Fruit fly (Drosophila melanogaster): Measurements from ENCODE around the gene CheA75a.

DNA sequence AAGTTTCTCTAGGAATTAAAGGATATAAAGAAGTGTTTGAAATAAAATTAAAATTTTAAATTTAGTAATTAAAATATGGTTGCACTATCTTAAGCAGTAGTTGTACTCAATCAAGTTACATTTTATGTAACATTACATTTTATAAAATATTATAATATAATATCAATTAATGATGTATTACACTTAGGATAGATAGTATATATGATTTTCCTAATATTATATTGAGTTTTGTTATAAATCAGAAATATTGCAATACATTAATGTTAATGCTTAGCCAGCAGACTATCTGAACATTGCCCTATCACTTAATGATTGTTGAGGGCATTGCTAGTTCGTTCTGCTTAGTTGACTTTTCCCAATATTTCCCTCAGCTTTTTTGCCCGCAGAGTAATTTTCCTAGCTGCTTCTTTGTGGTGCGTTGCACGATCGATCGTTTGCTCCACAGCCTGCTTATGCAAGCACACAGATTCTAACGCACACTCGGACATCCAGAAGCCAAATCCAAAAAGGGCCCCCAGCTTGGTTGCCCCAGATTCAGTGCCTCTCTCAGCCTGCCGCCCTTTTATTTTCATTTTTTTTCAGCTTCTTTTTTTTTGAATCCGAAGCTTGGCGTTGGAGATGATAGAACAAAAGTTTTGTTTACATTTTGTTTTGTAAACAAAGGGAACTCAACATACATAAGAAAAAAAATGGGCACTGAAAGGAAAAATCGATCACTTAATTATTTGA, 25.0 kb upstream of the CheA75a start:
- no peak for TF ChIP-seq brk (GFP tag; optimal IDR thresholded peaks at IDR 0.05)
- no peak for TF ChIP-seq pan (optimal IDR thresholded peaks at IDR 0.05)
- no peak for TF ChIP-seq OdsH (GFP tag; optimal IDR thresholded peaks at IDR 0.05)
- no peak for TF ChIP-seq br (GFP tag; optimal IDR thresholded peaks at IDR 0.05)
- no peak for TF ChIP-seq N (GFP tag; optimal IDR thresholded peaks at IDR 0.05)
- TF ChIP-seq dmrt93B (GFP tag; optimal IDR thresholded peaks at IDR 0.05), result no peak
- TF ChIP-seq psq (GFP tag; optimal IDR thresholded peaks at IDR 0.05), result no peak
- no peak for TF ChIP-seq Rel (GFP tag; optimal IDR thresholded peaks at IDR 0.05)
- TF ChIP-seq Rel (tag; optimal IDR thresholded peaks at IDR 0.05), result no peak
- no peak for TF ChIP-seq ey (GFP tag; optimal IDR thresholded peaks at IDR 0.05)

All from whole organism, wandering third instar larva.